Worm (Caenorhabditis elegans) whole organism, L4 larva: ENCODE measurements around the gene haf-2.

Experiments
- D1046.2 ChIP-seq: fragments of 200-800 bp; sonication (Bioruptor generic); IDR thresholded peaks from 2 replicates; pipeline ENCODE4 v1.3.6; 2022; ENCODE audit warnings: missing genetic modification characterization, missing compliant biosample characterization
- F10B5.3 ChIP-seq: sonication (generic microtip); optimal IDR thresholded peaks from 2 replicates; lab custom pipeline; 2016; ENCODE audit warnings: mild to moderate bottlenecking, missing genetic modification characterization, missing compliant biosample characterization
- F26F4.8 ChIP-seq: fragments of 200-800 bp; sonication (Bioruptor generic); conservative IDR thresholded peaks from 2 replicates; pipeline ENCODE4 v1.3.6; 2022; ENCODE audit warnings: missing genetic modification characterization, missing compliant biosample characterization
- F37D6.2 ChIP-seq: sonication (generic microtip); optimal IDR thresholded peaks from 2 replicates; lab custom pipeline; 2016; ENCODE audit warnings: mild to moderate bottlenecking, missing genetic modification characterization, missing compliant biosample characterization
- F44E2.7 ChIP-seq: fragments of 200-800 bp; sonication (Bioruptor generic); IDR thresholded peaks from 2 replicates; pipeline ENCODE4 v2.1.2; 2022; ENCODE audit warnings: missing genetic modification characterization, missing compliant biosample characterization
- aha-1 ChIP-seq: fragments of 150-350 bp; peaks from one replicate; lab custom pipeline; 2014; ENCODE audit warnings: missing biosample characterization, missing genetic modification characterization
- aly-2 ChIP-seq: sonication (generic microtip); optimal IDR thresholded peaks from 2 replicates; lab custom pipeline; 2018; ENCODE audit warnings: missing biosample characterization, missing genetic modification characterization
- ceh-32 ChIP-seq: sonication (generic microtip); optimal IDR thresholded peaks from 2 replicates; lab custom pipeline; 2016; ENCODE audit warnings: mild to moderate bottlenecking, missing genetic modification characterization, missing compliant biosample characterization; ENCODE audit not compliant: poor library complexity
- ceh-44 ChIP-seq: fragments of 200-800 bp; sonication (Bioruptor generic); IDR thresholded peaks from 2 replicates; pipeline ENCODE4 v1.3.6; 2022; ENCODE audit warnings: missing genetic modification reagents, missing genetic modification characterization, missing compliant biosample characterization
- ceh-62 ChIP-seq: sonication (generic microtip); optimal IDR thresholded peaks from 2 replicates; lab custom pipeline; 2017; ENCODE audit warnings: missing biosample characterization, missing genetic modification characterization
- cey-2 ChIP-seq: sonication (generic microtip); optimal IDR thresholded peaks from 3 replicates; lab custom pipeline; 2017; ENCODE audit warnings: missing genetic modification characterization, mild to moderate bottlenecking, missing compliant biosample characterization, antibody characterized with exemption, borderline replicate concordance; ENCODE audit not compliant: insufficient read depth
- ctbp-1 ChIP-seq: fragments of 200-800 bp; sonication (Bioruptor generic); IDR thresholded peaks from 2 replicates; pipeline ENCODE4 v1.3.6; 2022; ENCODE audit warnings: missing genetic modification reagents, missing genetic modification characterization, missing compliant biosample characterization
- daf-12 ChIP-seq: fragments of 150-350 bp; optimal IDR thresholded peaks from 2 replicates; lab custom pipeline; 2014; ENCODE audit warnings: missing biosample characterization, missing genetic modification reagents, missing genetic modification characterization
- daf-16 ChIP-seq, 3 experiments: sonication (generic microtip); optimal IDR thresholded peaks; 2 replicates each; lab custom pipeline; 2016 to 2017; ENCODE audit warnings: missing genetic modification characterization in 3 of 3, missing genetic modification reagents in 3 of 3, mild to moderate bottlenecking in 2 of 3, missing compliant biosample characterization in 2 of 3, missing biosample characterization in 1 of 3, moderate library complexity in 1 of 3
- daf-19 ChIP-seq: fragments of 200-800 bp; sonication (Bioruptor generic); conservative IDR thresholded peaks from 2 replicates; pipeline ENCODE4 v1.3.6; 2022; ENCODE audit warnings: missing genetic modification characterization, missing compliant biosample characterization
- daf-8 ChIP-seq: fragments of 200-800 bp; sonication (Bioruptor generic); IDR thresholded peaks from 2 replicates; pipeline ENCODE4 v1.3.6; 2022; ENCODE audit warnings: missing genetic modification characterization, missing compliant biosample characterization
- dmd-6 ChIP-seq: fragments of 200-800 bp; sonication (Bioruptor generic); IDR thresholded peaks from 2 replicates; pipeline ENCODE4 v1.3.6; 2022; ENCODE audit warnings: missing genetic modification reagents, missing genetic modification characterization, missing compliant biosample characterization
- dmd-8 ChIP-seq: fragments of 200-800 bp; sonication (Bioruptor generic); IDR thresholded peaks from 2 replicates; pipeline ENCODE4 v1.3.6; 2022; ENCODE audit warnings: missing genetic modification characterization, missing compliant biosample characterization
- dmd-9 ChIP-seq: fragments of 200-800 bp; sonication (Bioruptor generic); IDR thresholded peaks from 2 replicates; pipeline ENCODE4 v1.3.6; 2022; ENCODE audit warnings: missing genetic modification reagents, missing genetic modification characterization, missing compliant biosample characterization
- dve-1 ChIP-seq: sonication (generic microtip); optimal IDR thresholded peaks from 2 replicates; lab custom pipeline; 2017; ENCODE audit warnings: antibody characterized with exemption, mild to moderate bottlenecking, missing genetic modification characterization, missing compliant biosample characterization; ENCODE audit not compliant: insufficient read depth
- fkh-10 ChIP-seq: fragments of 150-350 bp; optimal IDR thresholded peaks from 2 replicates; lab custom pipeline; 2014; ENCODE audit warnings: missing biosample characterization, missing genetic modification reagents, missing genetic modification characterization
- fos-1 ChIP-seq: fragments of 150-350 bp; optimal IDR thresholded peaks from 2 replicates; lab custom pipeline; 2014; ENCODE audit warnings: missing biosample characterization, missing genetic modification characterization
- hif-1 ChIP-seq, 2 experiments: sonication (generic microtip); optimal IDR thresholded peaks; 2 replicates each; lab custom pipeline; 2016 to 2017; ENCODE audit warnings: missing compliant biosample characterization in 2 of 2, missing genetic modification characterization in 2 of 2, missing genetic modification reagents in 2 of 2, missing genotype in 2 of 2, mild to moderate bottlenecking in 1 of 2
- hlh-11 ChIP-seq: fragments of 200-800 bp; sonication (Bioruptor generic); optimal IDR thresholded peaks from 2 replicates; lab custom pipeline; 2018; ENCODE audit warnings: mild to moderate bottlenecking, missing genetic modification characterization, missing compliant biosample characterization
- hlh-30 ChIP-seq: sonication (generic microtip); optimal IDR thresholded peaks from 2 replicates; lab custom pipeline; 2017; ENCODE audit warnings: antibody characterized with exemption, mild to moderate bottlenecking, missing genetic modification characterization, missing compliant biosample characterization; ENCODE audit not compliant: insufficient read depth
- hmg-1.1 ChIP-seq: fragments of 200-800 bp; sonication (Bioruptor generic); IDR thresholded peaks from 2 replicates; pipeline ENCODE4 v1.3.6; 2022; ENCODE audit warnings: missing genetic modification reagents, missing genetic modification characterization, missing compliant biosample characterization
- jun-1 ChIP-seq: fragments of 150-350 bp; optimal IDR thresholded peaks from 2 replicates; lab custom pipeline; 2014; ENCODE audit warnings: missing biosample characterization, missing genetic modification reagents, missing genetic modification characterization
- lin-39 ChIP-seq: fragments of 150-350 bp; optimal IDR thresholded peaks from 2 replicates; lab custom pipeline; 2014; ENCODE audit warnings: missing biosample characterization, missing genetic modification reagents, missing genetic modification characterization
- lir-3 ChIP-seq: sonication (generic microtip); optimal IDR thresholded peaks from 2 replicates; lab custom pipeline; 2016; ENCODE audit warnings: mild to moderate bottlenecking, missing genetic modification characterization, missing compliant biosample characterization
- madf-9 ChIP-seq: fragments of 200-800 bp; sonication (Bioruptor generic); conservative IDR thresholded peaks from 2 replicates; pipeline ENCODE4 v1.3.6; 2022; ENCODE audit warnings: missing genetic modification reagents, missing genetic modification characterization, missing compliant biosample characterization
- mdl-1 ChIP-seq, 2 experiments: fragments of 150-350 bp in 1 of 2; sonication (generic microtip) in 1 of 2; optimal IDR thresholded peaks; 2 replicates each; lab custom pipeline; 2014 to 2017; ENCODE audit warnings: missing biosample characterization in 2 of 2, missing genetic modification characterization in 2 of 2
- mxl-2 ChIP-seq: fragments of 200-800 bp; sonication (Bioruptor generic); conservative IDR thresholded peaks from 2 replicates; pipeline ENCODE4 v1.3.6; 2022; ENCODE audit warnings: missing genetic modification reagents, missing genetic modification characterization, missing compliant biosample characterization
- mxl-3 ChIP-seq: fragments of 200-800 bp; sonication (Bioruptor generic); optimal IDR thresholded peaks from 2 replicates; lab custom pipeline; 2018; ENCODE audit warnings: mild to moderate bottlenecking, missing genetic modification characterization, missing compliant biosample characterization
- nhr-10 ChIP-seq: fragments of 150-350 bp; optimal IDR thresholded peaks from 2 replicates; lab custom pipeline; 2014; ENCODE audit warnings: missing biosample characterization, missing genetic modification characterization
- nhr-11 ChIP-seq: fragments of 150-350 bp; optimal IDR thresholded peaks from 2 replicates; lab custom pipeline; 2014; ENCODE audit warnings: missing biosample characterization, missing genetic modification characterization
- nhr-111 ChIP-seq: fragments of 200-800 bp; sonication (Bioruptor generic); optimal IDR thresholded peaks from 2 replicates; lab custom pipeline; 2018; ENCODE audit warnings: mild to moderate bottlenecking, missing genetic modification characterization, missing compliant biosample characterization
- nhr-28 ChIP-seq: fragments of 150-350 bp; optimal IDR thresholded peaks from 2 replicates; lab custom pipeline; 2014; ENCODE audit warnings: missing biosample characterization, missing genetic modification characterization
- nhr-48 ChIP-seq: sonication (generic microtip); optimal IDR thresholded peaks from 2 replicates; lab custom pipeline; 2016; ENCODE audit warnings: mild to moderate bottlenecking, missing genetic modification characterization, missing compliant biosample characterization
- nhr-77 ChIP-seq: fragments of 150-350 bp; optimal IDR thresholded peaks from 2 replicates; lab custom pipeline; 2014; ENCODE audit warnings: missing biosample characterization, missing genetic modification characterization
- php-3 ChIP-seq: fragments of 200-800 bp; sonication (Bioruptor generic); IDR thresholded peaks from 2 replicates; pipeline ENCODE4 v1.3.6; 2022; ENCODE audit warnings: missing genetic modification reagents, missing genetic modification characterization, missing compliant biosample characterization
- rbr-2 ChIP-seq: sonication (generic microtip); optimal IDR thresholded peaks from 2 replicates; lab custom pipeline; 2016; ENCODE audit warnings: missing genotype, missing genetic modification characterization, missing compliant biosample characterization
- set-16 ChIP-seq: fragments of 200-800 bp; sonication (Bioruptor generic); IDR thresholded peaks from 2 replicates; pipeline ENCODE4 v1.3.6; 2022; ENCODE audit warnings: missing genetic modification reagents, missing genetic modification characterization, missing compliant biosample characterization
- skn-1 ChIP-seq: fragments of 150-350 bp; optimal IDR thresholded peaks from 2 replicates; lab custom pipeline; 2014; ENCODE audit warnings: missing biosample characterization, missing genetic modification characterization
- spr-1 ChIP-seq: sonication (generic microtip); optimal IDR thresholded peaks from 2 replicates; lab custom pipeline; 2016; ENCODE audit warnings: mild to moderate bottlenecking, missing genetic modification characterization, missing compliant biosample characterization
- unc-39 ChIP-seq: sonication (generic microtip); optimal IDR thresholded peaks from 2 replicates; lab custom pipeline; 2017; ENCODE audit warnings: missing biosample characterization, missing genetic modification characterization
- zfp-2 ChIP-seq: sonication (generic microtip); optimal IDR thresholded peaks from 2 replicates; lab custom pipeline; 2016; ENCODE audit warnings: mild to moderate bottlenecking, missing genetic modification characterization, missing compliant biosample characterization
- zip-11 ChIP-seq: fragments of 200-800 bp; sonication (Bioruptor generic); IDR thresholded peaks from 2 replicates; pipeline ENCODE4 v1.3.6; 2022; ENCODE audit warnings: missing genetic modification characterization, missing compliant biosample characterization

The haf-2 gene

DNA sequence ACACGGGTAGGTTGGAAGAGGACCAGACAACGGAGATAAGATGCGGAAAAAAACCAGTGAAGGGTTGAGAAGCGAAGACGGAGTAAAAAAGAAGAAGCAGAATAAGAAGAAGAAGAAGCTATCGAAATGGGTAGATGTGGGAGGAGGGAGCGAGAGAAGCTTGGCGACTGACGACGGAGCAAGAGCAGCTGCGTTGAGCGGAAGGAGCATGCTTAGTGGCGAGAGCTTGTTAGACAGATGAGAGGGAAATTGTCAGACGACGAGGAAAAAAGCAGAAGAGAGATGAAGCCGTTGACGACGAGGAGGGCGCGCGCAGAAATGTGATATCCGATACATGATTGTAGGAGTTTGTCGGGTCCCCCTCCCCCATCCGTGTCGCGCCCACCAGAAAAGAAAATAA, 29.2 kb downstream of the haf-2 start (continued):
- TF ChIP-seq lin-39 (tag; lab: Kevin White, UChicago) (no peak), dmd-8 (GFP tag; lab: Robert Waterston, UW) (no peak), hlh-11 (peak; percentile 17), dve-1 (no peak), hmg-1.1 (0 out of 2 replicates have a peak, but pooled peaks have one; percentile 51), ceh-32 (tag; lab: Kevin White, UChicago) (no peak)

ce11 chrII:7326199-7326598, 30.0 kb downstream of the haf-2 start:
- TF ChIP-seq fkh-10 (GFP tag; lab: Kevin White, UChicago), result peak; percentile 22
- no peak for TF ChIP-seq nhr-28
- no peak for TF ChIP-seq cey-2 (tag; lab: Kevin White, UChicago)
- TF ChIP-seq nhr-77 (tag; lab: Kevin White, UChicago), result no peak
- TF ChIP-seq mxl-2 (GFP tag; lab: Robert Waterston, UW), result no peak
- TF ChIP-seq aha-1, result peak; percentile 71
- no peak for TF ChIP-seq ceh-62
- TF ChIP-seq rbr-2 (tag; lab: Kevin White, UChicago), result no peak
- no peak for TF ChIP-seq mdl-1 (tag; optimal IDR thresholded peaks at IDR 0.05; lab: Kevin White, UChicago)
- no peak for TF ChIP-seq zfp-2 (tag; lab: Kevin White, UChicago)
- no peak for TF ChIP-seq dmd-6

- no peak for TF ChIP-seq daf-8 (GFP tag; lab: Robert Waterston, UW)
- no peak for TF ChIP-seq lir-3 (tag; lab: Kevin White, UChicago)
- no peak for TF ChIP-seq jun-1 (tag; lab: Kevin White, UChicago)
- TF ChIP-seq hif-1 (tag; optimal IDR thresholded peaks at IDR 0.05; lab: Kevin White, UChicago), result peak in 1 of 2 experiments; percentile 61
- TF ChIP-seq php-3 (GFP tag; lab: Robert Waterston, UW), result 0 out of 2 replicates have a peak, but pooled peaks have one; percentile 7
- TF ChIP-seq daf-16 (GFP tag; optimal IDR thresholded peaks at IDR 0.05; lab: Kevin White, UChicago), result no peak
- TF ChIP-seq daf-16 (tag; optimal IDR thresholded peaks at IDR 0.05; lab: Kevin White, UChicago), result no peak
- no peak for TF ChIP-seq zfp-2 (tag; lab: Kevin White, UChicago)
- no peak for TF ChIP-seq F10B5.3
- no peak for TF ChIP-seq set-16 (GFP tag; lab: Robert Waterston, UW)
- no peak for TF ChIP-seq mxl-3
- no peak for TF ChIP-seq daf-19 (GFP tag; lab: Robert Waterston, UW)
- TF ChIP-seq madf-9 (GFP tag; lab: Robert Waterston, UW), result no peak
- no peak for TF ChIP-seq ceh-62
- peak; percentile 29; the same call in 1 of the 2 replicates for TF ChIP-seq dmd-6
- TF ChIP-seq skn-1 (tag; lab: Kevin White, UChicago), result no peak
- TF ChIP-seq nhr-10 (tag; lab: Kevin White, UChicago), result no peak
- no peak for TF ChIP-seq daf-12 (tag; lab: Kevin White, UChicago)
- TF ChIP-seq unc-39, result no peak
- TF ChIP-seq fos-1, result no peak
- TF ChIP-seq rbr-2 (tag; lab: Kevin White, UChicago), result no peak
- peak; percentile 19 for TF ChIP-seq nhr-11
- no peak for TF ChIP-seq F37D6.2 (tag; lab: Kevin White, UChicago)
- TF ChIP-seq dmd-8 (GFP tag; lab: Robert Waterston, UW), result no peak
- TF ChIP-seq nhr-111 (GFP tag; lab: Kevin White, UChicago), result no peak
- TF ChIP-seq hlh-30, result peak; percentile 45
- TF ChIP-seq dmd-9 (GFP tag; lab: Robert Waterston, UW), result no peak
- TF ChIP-seq nhr-48 (tag; lab: Kevin White, UChicago), result no peak
- peak; percentile 30 for TF ChIP-seq hlh-11
- TF ChIP-seq nhr-77 (tag; lab: Kevin White, UChicago), result no peak
- no peak for TF ChIP-seq F44E2.7 (GFP tag; lab: Robert Waterston, UW)
- no peak for TF ChIP-seq F26F4.8 (GFP tag; lab: Robert Waterston, UW)
- TF ChIP-seq D1046.2, result no peak
- no peak for TF ChIP-seq aly-2 (tag; lab: Kevin White, UChicago)
- no peak for TF ChIP-seq spr-1
- TF ChIP-seq zip-11 (GFP tag; lab: Robert Waterston, UW), result no peak
- no peak for TF ChIP-seq cey-2 (tag; lab: Kevin White, UChicago)
- peak; percentile 62 for TF ChIP-seq ctbp-1 (GFP tag; lab: Robert Waterston, UW)
- no peak for TF ChIP-seq ceh-44
These were observed 31.2 kb downstream of the haf-2 start for ce11 chrII:7325063-7325480.
